Worm (Caenorhabditis elegans) whole organism, L1 larva: Measurements from ENCODE around the gene chst-1.

Experiments used
- C04F5.9 ChIP-seq: sonication (generic microtip); optimal IDR thresholded peaks from 2 replicates; lab custom pipeline; 2016; ENCODE audit warnings: missing genetic modification characterization, missing compliant biosample characterization
- alr-1 ChIP-seq: fragments of 200-800 bp; sonication (Bioruptor generic); optimal IDR thresholded peaks from 2 replicates; lab custom pipeline; 2018; ENCODE audit warnings: borderline replicate concordance, mild to moderate bottlenecking, missing genetic modification characterization, missing compliant biosample characterization
- blmp-1 ChIP-seq: fragments of 150-350 bp; optimal IDR thresholded peaks from 2 replicates; lab custom pipeline; 2014; ENCODE audit warnings: missing biosample characterization, missing genetic modification characterization
- ceh-63 ChIP-seq: fragments of 200-800 bp; sonication (Bioruptor generic); optimal IDR thresholded peaks from 2 replicates; lab custom pipeline; 2018; ENCODE audit warnings: mild to moderate bottlenecking, missing genetic modification characterization, missing compliant biosample characterization
- ces-1 ChIP-seq: fragments of 150-350 bp; optimal IDR thresholded peaks from 2 replicates; lab custom pipeline; 2014; ENCODE audit warnings: missing biosample characterization, missing genetic modification reagents, missing genetic modification characterization
- dsc-1 ChIP-seq: sonication (generic microtip); optimal IDR thresholded peaks from 2 replicates; lab custom pipeline; 2016; ENCODE audit warnings: mild to moderate bottlenecking, missing genetic modification characterization, missing compliant biosample characterization
- efl-1 ChIP-seq, 4 experiments: fragments of 150-350 bp; optimal IDR thresholded peaks in 3 of 4; peaks in 1 of 4; 1 replicate in 1 of 4; 2 replicates in 3 of 4; lab custom pipeline; 2014; ENCODE audit warnings: missing biosample characterization in 2 of 4, missing genetic modification characterization in 2 of 4, missing genetic modification reagents in 2 of 4
- efl-3 ChIP-seq: fragments of 200-800 bp; sonication (Bioruptor generic); optimal IDR thresholded peaks from 2 replicates; lab custom pipeline; 2018; ENCODE audit warnings: mild to moderate bottlenecking, missing genetic modification characterization, missing compliant biosample characterization
- egl-13 ChIP-seq: sonication (generic microtip); optimal IDR thresholded peaks from 2 replicates; lab custom pipeline; 2016; ENCODE audit warnings: missing genotype, missing genetic modification reagents, missing genetic modification characterization, missing compliant biosample characterization
- egl-27 ChIP-seq, 2 experiments: fragments of 150-350 bp in 1 of 2; sonication (generic microtip); optimal IDR thresholded peaks; 3 replicates each; lab custom pipeline; 2017 to 2018; ENCODE audit warnings: missing biosample characterization in 2 of 2, missing genetic modification characterization in 2 of 2, missing genetic modification reagents in 2 of 2
- elt-2 ChIP-seq: sonication (generic microtip); optimal IDR thresholded peaks from 2 replicates; lab custom pipeline; 2016; ENCODE audit warnings: missing genetic modification characterization, mild to moderate bottlenecking, inconsistent platforms, missing compliant biosample characterization, missing genetic modification reagents
- elt-3 ChIP-seq, 6 experiments: fragments of 150-350 bp in 1 of 6; sonication (generic microtip); optimal IDR thresholded peaks; 2 replicates each; lab custom pipeline; 2017 to 2018; ENCODE audit warnings: missing biosample characterization in 6 of 6, missing genetic modification characterization in 6 of 6, inconsistent platforms in 1 of 6
- ets-5 ChIP-seq: fragments of 200-800 bp; sonication (Bioruptor generic); IDR thresholded peaks from 2 replicates; pipeline ENCODE4 v1.3.6; 2022; ENCODE audit warnings: missing genetic modification characterization, missing compliant biosample characterization
- fos-1 ChIP-seq: fragments of 150-350 bp; optimal IDR thresholded peaks from 2 replicates; lab custom pipeline; 2014; ENCODE audit warnings: missing biosample characterization, missing genetic modification characterization
- grh-1 ChIP-seq: fragments of 200-800 bp; sonication (Bioruptor generic); IDR thresholded peaks from 2 replicates; pipeline ENCODE4 v1.3.6; 2022; ENCODE audit warnings: missing genetic modification reagents, missing genetic modification characterization, missing compliant biosample characterization
- hlh-17 ChIP-seq: fragments of 200-800 bp; sonication (Bioruptor generic); optimal IDR thresholded peaks from 2 replicates; lab custom pipeline; 2018; ENCODE audit warnings: missing genetic modification characterization, mild to moderate bottlenecking, missing compliant biosample characterization, moderate library complexity, borderline replicate concordance
- hlh-4 ChIP-seq: sonication (generic microtip); optimal IDR thresholded peaks from 2 replicates; lab custom pipeline; 2016; ENCODE audit warnings: mild to moderate bottlenecking, missing genetic modification characterization, missing compliant biosample characterization
- isw-1 ChIP-seq: fragments of 200-800 bp; sonication (Bioruptor generic); IDR thresholded peaks from 2 replicates; pipeline ENCODE4 v1.3.6; 2022; ENCODE audit warnings: missing genetic modification characterization, missing compliant biosample characterization
- jun-1 ChIP-seq: fragments of 150-350 bp; optimal IDR thresholded peaks from 2 replicates; lab custom pipeline; 2014; ENCODE audit warnings: missing biosample characterization, missing genetic modification reagents, missing genetic modification characterization
- lin-14 ChIP-seq: fragments of 200-800 bp; sonication (Bioruptor generic); optimal IDR thresholded peaks from 2 replicates; lab custom pipeline; 2018; ENCODE audit warnings: mild to moderate bottlenecking, missing genetic modification characterization, moderate library complexity, missing compliant biosample characterization
- mab-9 ChIP-seq: fragments of 200-800 bp; sonication (Bioruptor generic); IDR thresholded peaks from 2 replicates; pipeline ENCODE4 v1.3.6; 2022; ENCODE audit warnings: missing genetic modification reagents, missing genetic modification characterization, missing compliant biosample characterization
- mef-2 ChIP-seq: fragments of 150-350 bp; optimal IDR thresholded peaks from 2 replicates; lab custom pipeline; 2014; ENCODE audit warnings: missing biosample characterization, missing genetic modification characterization
- mep-1 ChIP-seq: fragments of 150-350 bp; optimal IDR thresholded peaks from 2 replicates; lab custom pipeline; 2014; ENCODE audit warnings: missing biosample characterization, missing genetic modification characterization
- nhr-11 ChIP-seq: fragments of 150-350 bp; optimal IDR thresholded peaks from 2 replicates; lab custom pipeline; 2014; ENCODE audit warnings: missing biosample characterization, missing genetic modification characterization
- nhr-20 ChIP-seq: sonication (generic microtip); optimal IDR thresholded peaks from 2 replicates; lab custom pipeline; 2016; ENCODE audit warnings: mild to moderate bottlenecking, missing genetic modification characterization, missing compliant biosample characterization
- nhr-237 ChIP-seq: fragments of 150-350 bp; optimal IDR thresholded peaks from 2 replicates; lab custom pipeline; 2014; ENCODE audit warnings: missing biosample characterization, missing genetic modification characterization
- nhr-71 ChIP-seq: sonication (generic microtip); optimal IDR thresholded peaks from 2 replicates; lab custom pipeline; 2016; ENCODE audit warnings: mild to moderate bottlenecking, missing genetic modification characterization, moderate library complexity, missing compliant biosample characterization
- nhr-76 ChIP-seq: sonication (generic microtip); optimal IDR thresholded peaks from 2 replicates; lab custom pipeline; 2017; ENCODE audit warnings: missing biosample characterization, missing genetic modification characterization
- nhr-77 ChIP-seq: fragments of 150-350 bp; optimal IDR thresholded peaks from 2 replicates; lab custom pipeline; 2014; ENCODE audit warnings: missing biosample characterization, missing genetic modification characterization
- nhr-84 ChIP-seq: sonication (generic microtip); optimal IDR thresholded peaks from 2 replicates; lab custom pipeline; 2017; ENCODE audit warnings: missing biosample characterization, missing genetic modification characterization
- nhr-85 ChIP-seq: sonication (generic microtip); peaks from one replicate; lab custom pipeline; 2016; ENCODE audit warnings: missing genetic modification characterization, inconsistent platforms, missing compliant biosample characterization
- nhr-90 ChIP-seq: sonication (generic microtip); optimal IDR thresholded peaks from 2 replicates; lab custom pipeline; 2016; ENCODE audit warnings: mild to moderate bottlenecking, missing genetic modification characterization, missing compliant biosample characterization; ENCODE audit not compliant: poor library complexity
- pag-3 ChIP-seq: sonication (generic microtip); optimal IDR thresholded peaks from 2 replicates; lab custom pipeline; 2017; ENCODE audit warnings: missing genetic modification characterization, mild to moderate bottlenecking, missing compliant biosample characterization, antibody characterized with exemption, borderline replicate concordance; ENCODE audit not compliant: insufficient read depth
- snpc-4 ChIP-seq: fragments of 150-350 bp; optimal IDR thresholded peaks from 2 replicates; lab custom pipeline; 2014; ENCODE audit warnings: missing biosample characterization, missing genetic modification characterization
- snu-23 ChIP-seq: sonication (generic microtip); optimal IDR thresholded peaks from 2 replicates; lab custom pipeline; 2016; ENCODE audit warnings: missing genetic modification characterization, missing compliant biosample characterization
- swsn-7 ChIP-seq: sonication (generic microtip); optimal IDR thresholded peaks from 2 replicates; lab custom pipeline; 2016; ENCODE audit warnings: missing genetic modification characterization, missing compliant biosample characterization
- tbx-2 ChIP-seq: sonication (generic microtip); optimal IDR thresholded peaks from 2 replicates; lab custom pipeline; 2016; ENCODE audit warnings: missing genetic modification characterization, missing compliant biosample characterization
- unc-30 ChIP-seq: sonication (generic microtip); optimal IDR thresholded peaks from 2 replicates; lab custom pipeline; 2017; ENCODE audit warnings: missing biosample characterization, missing genetic modification characterization
- unc-62 ChIP-seq: fragments of 150-350 bp; optimal IDR thresholded peaks from 2 replicates; lab custom pipeline; 2014; ENCODE audit warnings: missing biosample characterization, missing genetic modification reagents, missing genetic modification characterization
- vab-15 ChIP-seq: sonication (generic microtip); optimal IDR thresholded peaks from 2 replicates; lab custom pipeline; 2017; ENCODE audit warnings: missing genotype, mild to moderate bottlenecking, missing genetic modification characterization, missing compliant biosample characterization
- xbp-1 ChIP-seq: sonication (generic microtip); optimal IDR thresholded peaks from 2 replicates; lab custom pipeline; 2016; ENCODE audit warnings: missing genetic modification characterization, missing compliant biosample characterization
- zag-1 ChIP-seq: fragments of 150-350 bp; optimal IDR thresholded peaks from 2 replicates; lab custom pipeline; 2014; ENCODE audit warnings: missing biosample characterization, missing genetic modification characterization
- ztf-11 ChIP-seq, 2 experiments: sonication (generic microtip); optimal IDR thresholded peaks; 2 replicates each; lab custom pipeline; 2016 to 2017; ENCODE audit warnings: missing genetic modification characterization in 2 of 2, missing biosample characterization in 1 of 2, missing compliant biosample characterization in 1 of 2
- ztf-4 ChIP-seq: fragments of 150-350 bp; optimal IDR thresholded peaks from 2 replicates; lab custom pipeline; 2014; ENCODE audit warnings: missing biosample characterization, missing genetic modification characterization

The chst-1 gene

DNA sequence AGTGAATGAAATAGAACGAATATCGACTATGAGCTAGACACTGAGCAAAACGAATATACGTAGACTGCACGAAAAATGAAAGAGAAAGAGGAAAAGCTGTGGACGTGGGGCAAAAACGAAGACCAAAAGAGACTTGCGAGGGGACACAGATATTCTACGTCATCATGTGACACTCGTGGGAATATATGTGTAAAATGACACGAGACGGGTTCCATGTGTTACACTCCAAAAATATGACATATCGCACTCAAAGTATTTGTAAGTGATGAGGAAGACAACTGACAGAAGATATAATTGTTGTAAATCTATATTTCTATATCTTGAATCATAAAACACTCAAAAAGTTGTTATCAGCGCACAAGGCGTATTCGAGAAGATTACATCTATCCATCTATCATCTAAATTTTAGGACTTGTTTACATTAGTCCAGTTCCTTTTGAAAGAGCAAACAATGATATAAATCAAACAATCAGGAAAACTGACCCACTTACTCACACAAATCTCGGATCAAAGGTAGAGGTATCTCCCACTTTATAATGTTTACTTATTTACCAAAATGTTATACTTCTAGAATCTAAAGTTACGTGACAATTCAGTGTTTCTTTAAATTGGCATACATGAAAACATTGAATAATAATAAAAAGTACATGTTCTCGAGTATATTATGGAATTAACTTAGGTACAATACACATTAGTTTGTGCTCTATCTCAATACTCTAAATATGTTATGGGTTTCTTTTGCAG, 34.8 kb downstream of the chst-1 start (continued):
- TF ChIP-seq ztf-4 (tag; lab: Kevin White, UChicago) = peak; percentile 24
- TF ChIP-seq egl-13 (tag; lab: Kevin White, UChicago) = no peak
- TF ChIP-seq mab-9 (GFP tag; lab: Robert Waterston, UW) = peak; percentile 63; the same call in 1 of the 2 replicates
- TF ChIP-seq nhr-71 (tag; lab: Kevin White, UChicago) = peak; percentile 89
- TF ChIP-seq tbx-2 = peak; percentile 54
- TF ChIP-seq fos-1 (tag; lab: Kevin White, UChicago) = no peak
- no peak for TF ChIP-seq nhr-11 (tag; lab: Kevin White, UChicago)
- TF ChIP-seq xbp-1 = peak; percentile 53
- no peak for TF ChIP-seq alr-1 (tag; lab: Kevin White, UChicago)
- peak; percentile 51 for TF ChIP-seq isw-1 (GFP tag; lab: Robert Waterston, UW)
- TF ChIP-seq nhr-77 (tag; lab: Kevin White, UChicago) = no peak
- TF ChIP-seq ceh-63 (GFP tag; lab: Kevin White, UChicago) = no peak
- TF ChIP-seq mef-2 = peak; percentile 21
- no peak for TF ChIP-seq grh-1
- no peak for TF ChIP-seq nhr-76
- TF ChIP-seq jun-1 (tag; lab: Kevin White, UChicago) = no peak
- no peak for TF ChIP-seq ets-5 (GFP tag; lab: Robert Waterston, UW)
- peak; percentile 44 for TF ChIP-seq nhr-90
- peak; percentile 72 for TF ChIP-seq mep-1
- TF ChIP-seq unc-62 (GFP tag; lab: Kevin White, UChicago) = no peak
- TF ChIP-seq nhr-84 (tag; lab: Kevin White, UChicago) = no peak
- TF ChIP-seq efl-3 (GFP tag; lab: Kevin White, UChicago) = no peak
- peak in 1 of 2 experiments; percentile 18 for TF ChIP-seq ztf-11 (tag; optimal IDR thresholded peaks at IDR 0.05; lab: Kevin White, UChicago)
- TF ChIP-seq dsc-1 (tag; lab: Kevin White, UChicago) = peak; percentile 38
- TF ChIP-seq snpc-4 (tag; lab: Kevin White, UChicago) = no peak
- no peak for TF ChIP-seq hlh-4 (tag; lab: Kevin White, UChicago)
- no peak for TF ChIP-seq egl-27 (tag; optimal IDR thresholded peaks at IDR 0.05; lab: Kevin White, UChicago)
- no peak for TF ChIP-seq elt-2 (tag; lab: Kevin White, UChicago)
- TF ChIP-seq unc-30 = no peak
- TF ChIP-seq ces-1 (GFP tag; lab: Kevin White, UChicago) = no peak
- no peak for TF ChIP-seq zag-1
- no peak for TF ChIP-seq nhr-237 (tag; lab: Kevin White, UChicago)
- no peak for TF ChIP-seq vab-15 (tag; lab: Kevin White, UChicago)

DNA sequence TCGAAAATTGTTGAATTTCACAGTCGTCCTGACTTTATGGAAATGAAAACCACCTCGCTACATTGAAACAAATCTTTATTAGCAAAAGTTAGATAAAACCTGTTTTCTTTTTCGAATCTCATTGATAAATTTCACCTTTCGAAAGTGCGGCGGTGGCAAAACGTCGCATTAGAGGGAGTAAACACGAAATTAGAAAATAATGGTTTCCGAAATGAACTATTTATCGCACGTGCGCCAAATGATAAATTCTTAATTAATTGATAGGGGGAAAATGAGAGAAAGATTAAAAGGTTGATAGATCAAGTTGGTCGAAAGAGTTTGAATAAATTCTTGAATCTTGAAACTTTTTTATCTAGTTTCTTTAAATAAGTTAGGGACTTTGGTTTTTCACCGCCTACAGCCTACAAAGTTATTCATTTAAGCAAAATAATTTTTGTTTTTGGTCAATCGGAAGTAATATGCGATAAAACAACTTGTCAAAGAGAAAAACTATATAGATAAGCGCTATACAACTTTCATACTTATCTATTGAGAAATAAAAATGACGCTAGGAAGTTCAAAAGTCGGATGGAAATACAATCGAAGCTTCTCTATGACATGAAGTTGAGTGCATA, 35.7 kb downstream of the chst-1 start:
- TF ChIP-seq grh-1 = 0 out of 2 replicates have a peak, but pooled peaks have one; percentile 18
- peak; percentile 37 for TF ChIP-seq nhr-71 (tag; lab: Kevin White, UChicago)
- no peak for TF ChIP-seq pag-3
- TF ChIP-seq tbx-2 = peak; percentile 13
- TF ChIP-seq snu-23 (GFP tag; lab: Kevin White, UChicago) = peak; percentile 3
- TF ChIP-seq fos-1 (tag; lab: Kevin White, UChicago) = no peak
- peak; percentile 66 for TF ChIP-seq elt-2 (tag; lab: Kevin White, UChicago)
- TF ChIP-seq hlh-17 (GFP tag; lab: Kevin White, UChicago) = no peak
- no peak for TF ChIP-seq C04F5.9 (tag; lab: Kevin White, UChicago)
- TF ChIP-seq efl-3 (GFP tag; lab: Kevin White, UChicago) = no peak
- peak; percentile 46 for TF ChIP-seq lin-14 (GFP tag; lab: Kevin White, UChicago)
- TF ChIP-seq nhr-20 (tag; lab: Kevin White, UChicago) = peak; percentile 37
- TF ChIP-seq blmp-1 (tag; lab: Kevin White, UChicago) = peak; percentile 92
- peak in 5 of 6 experiments; percentile 18 to 66 (median 33) for TF ChIP-seq elt-3 (tag; optimal IDR thresholded peaks at IDR 0.05; lab: Kevin White, UChicago)
- no peak for TF ChIP-seq swsn-7
- TF ChIP-seq nhr-85 = peak; percentile 86
- no peak for TF ChIP-seq isw-1 (GFP tag; lab: Robert Waterston, UW)
- TF ChIP-seq efl-1 (optimal IDR thresholded peaks at IDR 0.05; lab: Kevin White, UChicago) = no peak
- no peak for TF ChIP-seq efl-1 (GFP tag; optimal IDR thresholded peaks at IDR 0.05 in 1 of 2; lab: Kevin White, UChicago)
